Worm (Caenorhabditis elegans): ENCODE results near the gene clhm-1.

The clhm-1 gene

DNA sequence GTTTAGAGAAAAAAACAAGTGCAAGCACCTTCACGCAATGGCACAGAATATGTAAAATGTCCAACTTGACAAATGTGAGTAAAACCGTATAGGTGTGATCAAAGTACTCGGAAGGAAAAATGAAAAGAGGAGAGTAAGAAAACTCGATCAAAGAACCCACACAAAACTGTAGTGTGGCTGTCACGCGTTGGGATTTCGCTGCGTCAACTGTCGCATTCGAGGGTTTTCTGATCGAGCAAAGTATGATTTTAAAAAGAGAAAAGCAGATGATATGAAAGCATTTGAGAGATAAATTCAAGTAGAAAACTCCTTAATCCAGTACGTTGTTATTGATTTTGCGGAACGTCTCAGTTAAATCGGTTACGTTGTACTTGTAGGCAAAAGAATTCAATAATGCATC is 21.0 kb upstream of the clhm-1 start (continued):
- peak in 1 of 2 experiments; percentile 91 for TF ChIP-seq mdl-1 (tag; optimal IDR thresholded peaks at IDR 0.05)
- no peak for TF ChIP-seq jun-1 (tag; optimal IDR thresholded peaks at IDR 0.05)
- no peak for TF ChIP-seq nhr-84 (tag; optimal IDR thresholded peaks at IDR 0.05)
- no peak for TF ChIP-seq fkh-4 (tag; optimal IDR thresholded peaks at IDR 0.05; ENCODE audit: borderline replicate concordance)
- peak; percentile 69 for TF ChIP-seq nhr-85 (tag)
- no peak for TF ChIP-seq C34B4.2 (tag; optimal IDR thresholded peaks at IDR 0.05)
- TF ChIP-seq elt-3 (tag; optimal IDR thresholded peaks at IDR 0.05): peak in 3 of 6 experiments; percentile 19 to 84 (median 76)

DNA sequence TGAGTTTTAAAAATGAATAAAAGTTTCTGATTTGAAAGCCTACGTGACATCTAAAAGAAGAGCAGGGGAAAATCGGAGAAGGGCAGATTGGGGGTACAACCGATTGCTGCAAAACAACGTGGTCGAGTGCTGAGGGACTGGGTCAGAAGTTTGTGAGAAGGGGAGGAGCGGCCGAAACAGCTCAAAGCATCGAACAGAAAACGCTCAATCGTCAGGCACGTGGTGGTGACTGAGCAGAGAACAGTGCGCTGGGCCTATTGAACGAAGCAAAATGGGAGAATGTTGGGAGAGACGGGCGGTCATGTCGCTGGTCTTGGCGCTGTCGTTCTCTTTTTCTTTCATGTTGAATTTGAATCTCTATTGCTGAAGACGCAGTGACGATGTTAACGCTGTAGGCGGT is 20.4 kb upstream of the clhm-1 start:
- TF ChIP-seq unc-30 (tag; optimal IDR thresholded peaks at IDR 0.05) (no peak), C04F5.9 (tag; optimal IDR thresholded peaks at IDR 0.05) (no peak), egl-13 (tag; optimal IDR thresholded peaks at IDR 0.05) (no peak), efl-1 (optimal IDR thresholded peaks at IDR 0.05) (peak; percentile 14 to 22), efl-1 (GFP tag; optimal IDR thresholded peaks at IDR 0.05 in 1 of 2) (peak in 1 of 2 experiments; percentile 94), nhr-20 (tag; optimal IDR thresholded peaks at IDR 0.05) (peak; percentile 81), C16A3.4 (tag; optimal IDR thresholded peaks at IDR 0.05) (peak; percentile 70), nhr-85 (tag) (peak; percentile 87), ces-1 (GFP tag; optimal IDR thresholded peaks at IDR 0.05) (no peak), lin-35 (GFP tag; optimal IDR thresholded peaks at IDR 0.05) (peak; percentile 33 to 77), elt-3 (tag; optimal IDR thresholded peaks at IDR 0.05) (peak in 1 of 6 experiments; percentile 21), lin-14 (GFP tag; optimal IDR thresholded peaks at IDR 0.05) (peak; percentile 88), jun-1 (tag; optimal IDR thresholded peaks at IDR 0.05) (peak; percentile 60), lin-13 (GFP tag; optimal IDR thresholded peaks at IDR 0.05) (peak; percentile 31), snu-23 (GFP tag; optimal IDR thresholded peaks at IDR 0.05) (peak; percentile 83), mdl-1 (tag; optimal IDR thresholded peaks at IDR 0.05) (peak in 1 of 2 experiments; percentile 95), irx-1 (tag; optimal IDR thresholded peaks at IDR 0.05) (peak; percentile 5), lin-39 (tag; optimal IDR thresholded peaks at IDR 0.05) (no peak), xbp-1 (tag; optimal IDR thresholded peaks at IDR 0.05) (peak; percentile 14), efl-3 (GFP tag; optimal IDR thresholded peaks at IDR 0.05) (no peak), unc-86 (tag; optimal IDR thresholded peaks at IDR 0.05) (no peak), mef-2 (tag; optimal IDR thresholded peaks at IDR 0.05) (no peak), ceh-82 (tag; optimal IDR thresholded peaks at IDR 0.05) (no peak), ama-1 (optimal IDR thresholded peaks at IDR 0.05) (peak; percentile 49), sptf-1 (tag; optimal IDR thresholded peaks at IDR 0.05) (no peak), skn-1 (tag; optimal IDR thresholded peaks at IDR 0.05) (peak; percentile 43), lir-3 (tag; optimal IDR thresholded peaks at IDR 0.05; ENCODE audit: poor library complexity) (peak; percentile 29), zip-4 (GFP tag; optimal IDR thresholded peaks at IDR 0.05) (no peak), nhr-12 (tag; optimal IDR thresholded peaks at IDR 0.05) (no peak), alr-1 (tag; optimal IDR thresholded peaks at IDR 0.05; ENCODE audit: borderline replicate concordance) (no peak), grh-1 (GFP tag; IDR thresholded peaks at IDR 0.05) (0 out of 2 replicates have a peak, but pooled peaks have one; percentile 9), snpc-4 (tag; optimal IDR thresholded peaks at IDR 0.05) (peak; percentile 7), unc-62 (GFP tag; optimal IDR thresholded peaks at IDR 0.05) (no peak), tlp-1 (tag; optimal IDR thresholded peaks at IDR 0.05) (no peak), dsc-1 (tag; optimal IDR thresholded peaks at IDR 0.05) (peak; percentile 7), isw-1 (GFP tag; IDR thresholded peaks at IDR 0.05) (0 out of 2 replicates have a peak, but pooled peaks have one; percentile 1), rnt-1 (tag; optimal IDR thresholded peaks at IDR 0.05) (peak; percentile 40), unc-130 (tag; optimal IDR thresholded peaks at IDR 0.05) (peak; percentile 83), dpl-1 (GFP tag; optimal IDR thresholded peaks at IDR 0.05) (peak in 2 of 3 experiments; percentile 15 to 38), mep-1 (tag; optimal IDR thresholded peaks at IDR 0.05) (no peak), fkh-4 (tag; optimal IDR thresholded peaks at IDR 0.05; ENCODE audit: borderline replicate concordance) (no peak), ztf-11 (tag; optimal IDR thresholded peaks at IDR 0.05) (no peak), Y116A8C.19 (tag; optimal IDR thresholded peaks at IDR 0.05; ENCODE audit: borderline replicate concordance) (no peak), swsn-7 (tag; optimal IDR thresholded peaks at IDR 0.05) (peak; percentile 60), ceh-63 (GFP tag; optimal IDR thresholded peaks at IDR 0.05) (no peak), nhr-19 (GFP tag; conservative IDR thresholded peaks at IDR 0.05) (peak; percentile 96), lsy-2 (tag; optimal IDR thresholded peaks at IDR 0.05) (peak; percentile 50 to 65), tbx-2 (tag; optimal IDR thresholded peaks at IDR 0.05) (peak; percentile 48), ztf-4 (tag; optimal IDR thresholded peaks at IDR 0.05) (peak; percentile 43)
